Fruit fly (Drosophila melanogaster) whole organism, pupa: Measurements from ENCODE around the gene CG42752.

Experiments used
- CG10348 ChIP-seq: fragments of 200-800 bp; sonication (Bioruptor generic); IDR thresholded peaks from 2 replicates; pipeline ENCODE4 v1.3.6; 2022; ENCODE audit warnings: missing biosample characterization, missing genetic modification characterization
- CG12605 ChIP-seq: fragments of 200-800 bp; sonication (Bioruptor generic); IDR thresholded peaks from 2 replicates; pipeline ENCODE4 v1.3.6; 2022; ENCODE audit warnings: missing biosample characterization, missing genetic modification characterization
- CG13204 ChIP-seq: fragments of 200-800 bp; sonication (Bioruptor generic); optimal IDR thresholded peaks from 2 replicates; lab custom pipeline; 2018; ENCODE audit warnings: missing biosample characterization, mild to moderate bottlenecking, missing genetic modification characterization, moderate library complexity
- CG14655 ChIP-seq: fragments of 200-800 bp; sonication (Bioruptor generic); optimal IDR thresholded peaks from 3 replicates; lab custom pipeline; 2017; ENCODE audit warnings: mild to moderate bottlenecking, missing biosample characterization, missing genetic modification reagents, missing genetic modification characterization
- CG17806 ChIP-seq: fragments of 200-800 bp; sonication (Bioruptor generic); optimal IDR thresholded peaks from 2 replicates; lab custom pipeline; 2018; ENCODE audit warnings: missing biosample characterization, mild to moderate bottlenecking, missing genetic modification characterization, moderate library complexity
- CG34367 ChIP-seq: fragments of 200-800 bp; sonication (Bioruptor generic); optimal IDR thresholded peaks from 2 replicates; lab custom pipeline; 2018; ENCODE audit warnings: missing biosample characterization, mild to moderate bottlenecking, missing genetic modification characterization
- CG8301 ChIP-seq: fragments of 200-800 bp; sonication (Bioruptor generic); optimal IDR thresholded peaks from 2 replicates; lab custom pipeline; 2018; ENCODE audit warnings: missing biosample characterization, mild to moderate bottlenecking, missing genetic modification characterization
- D1 ChIP-seq: fragments of 200-800 bp; sonication (Bioruptor generic); optimal IDR thresholded peaks from 2 replicates; lab custom pipeline; 2018; ENCODE audit warnings: missing biosample characterization, mild to moderate bottlenecking, missing genetic modification characterization, moderate library complexity
- EcR ChIP-seq: fragments of 200-800 bp; sonication (Bioruptor generic); optimal IDR thresholded peaks from 3 replicates; lab custom pipeline; 2019; ENCODE audit warnings: missing biosample characterization, missing genetic modification characterization, mild to moderate bottlenecking, moderate library complexity, missing genetic modification reagents
- Ets98B ChIP-seq: fragments of 200-800 bp; sonication (Bioruptor generic); IDR thresholded peaks from 2 replicates; pipeline ENCODE4 v1.3.6; 2022; ENCODE audit warnings: missing biosample characterization, missing genetic modification characterization
- Pif1A ChIP-seq: fragments of 200-800 bp; sonication (Bioruptor generic); optimal IDR thresholded peaks from 3 replicates; lab custom pipeline; 2016; ENCODE audit warnings: missing biosample characterization, missing genetic modification characterization
- Snoo ChIP-seq: fragments of 200-800 bp; sonication (Bioruptor generic); optimal IDR thresholded peaks from 3 replicates; lab custom pipeline; 2017; ENCODE audit warnings: missing biosample characterization, mild to moderate bottlenecking, missing genetic modification characterization, inconsistent platforms
- fd96Ca ChIP-seq: fragments of 200-800 bp; sonication (Bioruptor generic); IDR thresholded peaks from 3 replicates; pipeline ENCODE4 v1.3.6; 2022; ENCODE audit warnings: missing biosample characterization, missing genetic modification characterization

DNA sequence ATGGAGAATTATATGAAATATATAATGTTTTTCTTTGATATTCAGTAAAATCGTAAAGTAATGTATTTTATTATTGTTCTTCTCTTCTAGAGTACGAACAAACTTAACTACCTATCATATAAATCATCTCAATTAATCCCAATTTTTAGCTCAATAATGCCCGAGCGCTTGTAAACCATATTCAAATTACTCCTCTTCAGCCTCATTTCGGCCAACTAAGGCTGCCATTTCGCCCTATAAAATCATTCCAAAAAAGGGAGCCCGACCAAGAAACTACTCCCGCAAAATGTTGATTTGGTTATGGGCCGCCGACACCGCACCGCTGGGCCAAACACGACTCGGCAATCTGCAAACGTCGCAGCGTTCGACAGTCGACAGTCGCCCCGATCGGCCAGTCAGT, 2.8 kb upstream of the CG42752 start:
- TF ChIP-seq CG34367 (no peak), D1 (tag; lab: Kevin White, UChicago) (no peak), CG12605 (no peak), CG14655 (GFP tag; lab: Kevin White, UChicago) (peak; percentile 54), CG10348 (GFP tag; lab: Robert Waterston, UW) (no peak), Pif1A (GFP tag; lab: Kevin White, UChicago) (no peak), CG8301 (tag; lab: Kevin White, UChicago) (no peak), fd96Ca (GFP tag; lab: Robert Waterston, UW) (no peak), Ets98B (GFP tag; lab: Robert Waterston, UW) (no peak), CG17806 (no peak), Snoo (tag; lab: Kevin White, UChicago) (no peak), EcR (no peak), CG13204 (GFP tag; lab: Kevin White, UChicago) (no peak)
